Fruit fly (Drosophila melanogaster): ENCODE measurements around the gene CG5114.

CG5114 gene

DNA sequence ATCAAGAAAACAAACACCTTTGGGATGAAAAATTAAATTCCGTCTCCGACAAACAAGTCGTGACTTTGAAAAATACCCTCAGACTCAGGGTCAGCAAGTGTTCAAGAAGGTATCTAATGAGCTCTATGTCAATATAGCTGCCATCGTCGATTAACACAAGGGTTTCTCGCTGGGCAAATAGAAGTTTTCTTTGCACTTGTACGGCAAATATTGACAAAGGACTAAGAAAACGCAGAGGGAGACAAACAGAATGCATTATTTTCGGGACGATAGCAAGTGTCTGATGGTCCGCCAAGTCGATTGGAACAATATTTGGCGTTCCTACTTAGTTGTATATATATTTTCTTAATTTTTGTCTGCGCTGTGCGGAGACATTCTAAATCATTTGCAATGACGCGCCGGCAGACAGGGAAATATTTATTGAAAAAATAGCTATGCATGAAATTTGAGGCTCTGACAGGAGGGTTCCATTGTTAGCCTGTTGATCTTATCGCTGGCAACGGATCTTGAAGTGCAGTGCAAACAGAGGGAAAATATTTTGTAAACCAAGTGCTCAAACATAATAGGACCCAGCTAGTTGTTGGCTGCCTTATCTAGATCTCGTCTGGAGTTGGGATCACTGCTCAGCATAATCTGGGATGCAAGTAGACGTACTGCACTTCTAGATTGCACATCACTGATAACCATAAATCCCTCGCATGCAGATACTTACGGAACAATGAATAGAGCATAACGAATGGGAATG lies 26.2 kb upstream of the CG5114 start (continued):
- TF ChIP-seq CG3065 (GFP tag; optimal IDR thresholded peaks at IDR 0.05): no peak
- TF ChIP-seq mld (GFP tag; IDR thresholded peaks at IDR 0.05; ENCODE audit: partially characterized antibody): no peak
- TF ChIP-seq Ets65A (GFP tag): peak; percentile 48
- peak; percentile 72 for TF ChIP-seq CG10209 (GFP tag; optimal IDR thresholded peaks at IDR 0.05)
- no peak for TF ChIP-seq CG7786 (GFP tag; optimal IDR thresholded peaks at IDR 0.05)
- peak; percentile 18 for TF ChIP-seq CHES-1-like (GFP tag; optimal IDR thresholded peaks at IDR 0.05)
- TF ChIP-seq CrebB (tag; optimal IDR thresholded peaks at IDR 0.05): peak; percentile 16
- TF ChIP-seq CG7271 (tag; optimal IDR thresholded peaks at IDR 0.05): peak; percentile 92
- TF ChIP-seq Hmx (GFP tag; optimal IDR thresholded peaks at IDR 0.05): no peak
- peak; percentile 48 for TF ChIP-seq YL-1 (GFP tag; optimal IDR thresholded peaks at IDR 0.05)
- TF ChIP-seq kah (GFP tag; optimal IDR thresholded peaks at IDR 0.05): no peak
- no peak for TF ChIP-seq HLH4C (GFP tag; IDR thresholded peaks at IDR 0.05; ENCODE audit: partially characterized antibody)
- no peak for TF ChIP-seq CG10321 (GFP tag; IDR thresholded peaks at IDR 0.05)
- no peak for TF ChIP-seq ATbp (GFP tag; optimal IDR thresholded peaks at IDR 0.05)
- TF ChIP-seq CG9876 (GFP tag; optimal IDR thresholded peaks at IDR 0.05): no peak
- peak in 1 of 2 experiments; percentile 20 for TF ChIP-seq dpn (GFP tag; optimal IDR thresholded peaks at IDR 0.05)
- TF ChIP-seq CG2202 (tag; optimal IDR thresholded peaks at IDR 0.05): peak; percentile 80
- peak; percentile 21 for TF ChIP-seq TFAM (GFP tag; optimal IDR thresholded peaks at IDR 0.05)
- no peak for TF ChIP-seq Meics (GFP tag; optimal IDR thresholded peaks at IDR 0.05)
- TF ChIP-seq CG15479 (GFP tag; optimal IDR thresholded peaks at IDR 0.05): peak; percentile 99
- no peak for TF ChIP-seq CG34376 (GFP tag; optimal IDR thresholded peaks at IDR 0.05)
- no peak for TF ChIP-seq nmo (GFP tag; optimal IDR thresholded peaks at IDR 0.05)
- no peak for TF ChIP-seq Sry-δ (GFP tag; optimal IDR thresholded peaks at IDR 0.05)
- peak; percentile 42 for TF ChIP-seq trem (tag; optimal IDR thresholded peaks at IDR 0.05)
- TF ChIP-seq CG12391 (tag; optimal IDR thresholded peaks at IDR 0.05): peak; percentile 9
- no peak for TF ChIP-seq fd64A (GFP tag; optimal IDR thresholded peaks at IDR 0.05)
- TF ChIP-seq Nf-YC (tag; optimal IDR thresholded peaks at IDR 0.05): no peak
- peak; percentile 15 for TF ChIP-seq chn (GFP tag; optimal IDR thresholded peaks at IDR 0.05)
- no peak for TF ChIP-seq CG32532 (GFP tag; IDR thresholded peaks at IDR 0.05)
- no peak for TF ChIP-seq CG16813 (GFP tag; IDR thresholded peaks at IDR 0.05; ENCODE audit: partially characterized antibody)
- no peak for TF ChIP-seq Hey (tag; optimal IDR thresholded peaks at IDR 0.05)
- TF ChIP-seq CG18262 (tag; optimal IDR thresholded peaks at IDR 0.05): peak; percentile 58
- no peak for TF ChIP-seq sna (GFP tag; IDR thresholded peaks at IDR 0.05; ENCODE audit: partially characterized antibody)
- TF ChIP-seq Oaz (GFP tag; IDR thresholded peaks at IDR 0.05): no peak
- no peak for TF ChIP-seq slbo (GFP tag; IDR thresholded peaks at IDR 0.05)
- no peak for TF ChIP-seq schlank (tag; optimal IDR thresholded peaks at IDR 0.05)
- no peak for TF ChIP-seq zf30C (GFP tag; optimal IDR thresholded peaks at IDR 0.05)
- TF ChIP-seq br (optimal IDR thresholded peaks at IDR 0.05): no peak
- TF ChIP-seq H2.0 (GFP tag; IDR thresholded peaks at IDR 0.05): no peak
- no peak for TF ChIP-seq CG16779 (GFP tag; IDR thresholded peaks at IDR 0.05)
- TF ChIP-seq gsb-n (tag; optimal IDR thresholded peaks at IDR 0.05): peak; percentile 36
- peak in 1 of 3 experiments; percentile 81 for TF ChIP-seq lola (GFP tag; optimal IDR thresholded peaks at IDR 0.05)
- peak; percentile 42; the same call in 1 of the 2 replicates for TF ChIP-seq CG17328 (GFP tag; IDR thresholded peaks at IDR 0.05)
- peak; percentile 55 for TF ChIP-seq stwl (tag; optimal IDR thresholded peaks at IDR 0.05)
- peak; percentile 40 for TF ChIP-seq gcm (GFP tag; optimal IDR thresholded peaks at IDR 0.05)
- no peak for TF ChIP-seq Ets97D (GFP tag; optimal IDR thresholded peaks at IDR 0.05)
- no peak for TF ChIP-seq inv (GFP tag; IDR thresholded peaks at IDR 0.05; ENCODE audit: partially characterized antibody)
- no peak for TF ChIP-seq CG11456 (GFP tag; IDR thresholded peaks at IDR 0.05)
- TF ChIP-seq CG15696 (tag; optimal IDR thresholded peaks at IDR 0.05): peak; percentile 97

Measured in whole organism, embryonic.